Fruit fly (Drosophila melanogaster): Measurements from ENCODE around the gene corn.

DNA sequence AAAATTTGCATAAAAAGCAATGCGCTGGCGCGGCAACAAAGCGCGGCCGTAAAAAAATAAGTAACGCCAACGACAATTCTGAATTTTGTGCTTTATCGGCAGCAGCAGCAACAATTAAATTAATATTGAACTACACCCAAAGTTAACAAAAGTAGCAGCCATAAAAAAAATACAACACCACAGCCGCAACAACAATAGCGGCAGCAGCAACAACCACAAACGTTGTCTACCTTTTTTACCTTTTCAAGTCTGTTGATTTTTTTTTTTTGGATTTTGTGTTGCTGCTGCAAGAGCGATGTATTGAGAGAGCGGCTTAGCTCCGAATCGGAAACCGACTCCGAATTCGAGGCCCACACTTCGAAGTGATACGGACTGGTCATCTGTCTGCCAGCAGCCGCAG is 22.1 kb downstream of the corn start:
- TF ChIP-seq h (optimal IDR thresholded peaks at IDR 0.05) (no peak), psq (optimal IDR thresholded peaks at IDR 0.05) (no peak), Myc (optimal IDR thresholded peaks at IDR 0.05) (no peak), Sin3A (optimal IDR thresholded peaks at IDR 0.05) (no peak), ttk (optimal IDR thresholded peaks at IDR 0.05) (no peak)
